Fruit fly (Drosophila melanogaster): ENCODE data around the gene skd.

skd gene

dm6 chr3L:21026917-21027517 is at the start of gene skd:
skd (minus strand) TSS chr3L:21027434.
- TF ChIP-seq h (GFP tag; optimal IDR thresholded peaks at IDR 0.05) (peak; percentile 1), usp (GFP tag; optimal IDR thresholded peaks at IDR 0.05) (no peak), lola (GFP tag; optimal IDR thresholded peaks at IDR 0.05) (peak; percentile 1), CG32264 (GFP tag; optimal IDR thresholded peaks at IDR 0.05) (no peak), Abd-B (GFP tag; optimal IDR thresholded peaks at IDR 0.05) (peak; percentile 5), fru (GFP tag; optimal IDR thresholded peaks at IDR 0.05) (no peak), psq (GFP tag; optimal IDR thresholded peaks at IDR 0.05) (peak; percentile 77), woc (GFP tag; optimal IDR thresholded peaks at IDR 0.05) (no peak), br (GFP tag; optimal IDR thresholded peaks at IDR 0.05) (peak; percentile 8)

- TF ChIP-seq pan (optimal IDR thresholded peaks at IDR 0.05) (no peak), psq (GFP tag; optimal IDR thresholded peaks at IDR 0.05) (no peak), sv (GFP tag; optimal IDR thresholded peaks at IDR 0.05) (no peak), ey (GFP tag; optimal IDR thresholded peaks at IDR 0.05) (no peak), Rel (GFP tag; optimal IDR thresholded peaks at IDR 0.05) (no peak), Rel (tag; optimal IDR thresholded peaks at IDR 0.05) (peak; percentile 95), HLH106 (tag; optimal IDR thresholded peaks at IDR 0.05) (no peak), h (GFP tag; optimal IDR thresholded peaks at IDR 0.05) (peak; percentile 19), Jra (GFP tag; optimal IDR thresholded peaks at IDR 0.05) (no peak), GATAd (GFP tag; optimal IDR thresholded peaks at IDR 0.05) (no peak), OdsH (GFP tag; optimal IDR thresholded peaks at IDR 0.05) (no peak), CG9705 (GFP tag; optimal IDR thresholded peaks at IDR 0.05) (no peak), fru (GFP tag; optimal IDR thresholded peaks at IDR 0.05) (peak; percentile 19)
Measured at dm6 chr3L:21070063-21070462, 42.8 kb upstream of the skd start.

- no peak for TF ChIP-seq fru (GFP tag; optimal IDR thresholded peaks at IDR 0.05)
- no peak for TF ChIP-seq GATAd (GFP tag; optimal IDR thresholded peaks at IDR 0.05)
- no peak for TF ChIP-seq Hr78 (GFP tag; optimal IDR thresholded peaks at IDR 0.05)
Measured at dm6 chr3L:21069453-21069852, 42.2 kb upstream of the skd start.

dm6 chr3L:21067553-21068157 is 40.4 kb upstream of the skd start:
- TF ChIP-seq fru (GFP tag; optimal IDR thresholded peaks at IDR 0.05) (peak; percentile 92), pan (optimal IDR thresholded peaks at IDR 0.05) (no peak), OdsH (GFP tag; optimal IDR thresholded peaks at IDR 0.05) (no peak), dsf (GFP tag; optimal IDR thresholded peaks at IDR 0.05; ENCODE audit: borderline replicate concordance) (no peak), h (GFP tag; optimal IDR thresholded peaks at IDR 0.05) (peak; percentile 2), Myc (optimal IDR thresholded peaks at IDR 0.05) (no peak), psq (GFP tag; optimal IDR thresholded peaks at IDR 0.05) (peak; percentile 4), Dfd (GFP tag; optimal IDR thresholded peaks at IDR 0.05) (no peak), dl (GFP tag; optimal IDR thresholded peaks at IDR 0.05; ENCODE audit: insufficient read depth in 1 of 2, partially characterized antibody in 2 of 2) (peak; percentile 28 to 33), Jra (GFP tag; optimal IDR thresholded peaks at IDR 0.05) (no peak), foxo (GFP tag; optimal IDR thresholded peaks at IDR 0.05) (peak in 1 of 2 experiments; percentile 9), brk (GFP tag; optimal IDR thresholded peaks at IDR 0.05) (no peak), Dif (GFP tag; optimal IDR thresholded peaks at IDR 0.05; ENCODE audit: partially characterized antibody) (peak; percentile 70), br (GFP tag; optimal IDR thresholded peaks at IDR 0.05) (peak; percentile 37), Hr83 (GFP tag; optimal IDR thresholded peaks at IDR 0.05; ENCODE audit: poor library complexity, severe bottlenecking) (peak; percentile 16), tai (GFP tag; optimal IDR thresholded peaks at IDR 0.05) (no peak), dmrt93B (GFP tag; optimal IDR thresholded peaks at IDR 0.05) (no peak), CrebA (GFP tag; optimal IDR thresholded peaks at IDR 0.05; ENCODE audit: borderline replicate concordance) (no peak), Mio (GFP tag; optimal IDR thresholded peaks at IDR 0.05) (no peak), GATAd (GFP tag; optimal IDR thresholded peaks at IDR 0.05) (no peak), sage (GFP tag; optimal IDR thresholded peaks at IDR 0.05) (no peak), usp (GFP tag; optimal IDR thresholded peaks at IDR 0.05) (no peak), sv (GFP tag; optimal IDR thresholded peaks at IDR 0.05) (no peak), lola (GFP tag; optimal IDR thresholded peaks at IDR 0.05) (no peak), Hr78 (GFP tag; optimal IDR thresholded peaks at IDR 0.05) (no peak), Hnf4 (GFP tag; optimal IDR thresholded peaks at IDR 0.05) (no peak), jim (GFP tag; optimal IDR thresholded peaks at IDR 0.05) (no peak), Rel (GFP tag; optimal IDR thresholded peaks at IDR 0.05) (peak; percentile 5), Rel (tag; optimal IDR thresholded peaks at IDR 0.05) (peak; percentile 12), ey (GFP tag; optimal IDR thresholded peaks at IDR 0.05) (no peak), Vsx2 (GFP tag; optimal IDR thresholded peaks at IDR 0.05; ENCODE audit: partially characterized antibody) (peak; percentile 82), Sp1 (GFP tag; optimal IDR thresholded peaks at IDR 0.05) (peak; percentile 9), CG32264 (GFP tag; optimal IDR thresholded peaks at IDR 0.05) (no peak)
